Fruit fly (Drosophila melanogaster) whole organism, embryonic: Measurements from ENCODE around the gene BBS1.
A peak's percentile ranks its signal among the peaks of the same experiment; 100 is the strongest.

Experiments
- Adf1 ChIP-seq: fragments of 200-800 bp; sonication (Bioruptor generic); IDR thresholded peaks from 2 replicates; pipeline ENCODE4 v1.3.6; 2022; ENCODE audit warnings: missing biosample characterization, missing genetic modification characterization
- B-H2 ChIP-seq: fragments of 200-800 bp; sonication (Bioruptor generic); optimal IDR thresholded peaks from 2 replicates; lab custom pipeline; 2018; ENCODE audit warnings: missing biosample characterization, mild to moderate bottlenecking, missing genetic modification characterization
- Bgb ChIP-seq: fragments of 200-800 bp; sonication (Bioruptor generic); IDR thresholded peaks from 2 replicates; pipeline ENCODE4 v1.3.6; 2022; ENCODE audit warnings: missing biosample characterization, missing genetic modification characterization; ENCODE audit not compliant: partially characterized antibody
- CG10321 ChIP-seq: fragments of 200-800 bp; sonication (Bioruptor generic); IDR thresholded peaks from 2 replicates; pipeline ENCODE4 v1.3.6; 2022; ENCODE audit warnings: missing biosample characterization, missing genetic modification characterization
- CG10565 ChIP-seq: fragments of 200-800 bp; sonication (Bioruptor generic); optimal IDR thresholded peaks from 3 replicates; lab custom pipeline; 2016; ENCODE audit warnings: missing biosample characterization, mild to moderate bottlenecking, missing genetic modification characterization
- CG10959 ChIP-seq: fragments of 200-800 bp; sonication (Bioruptor generic); IDR thresholded peaks from 2 replicates; pipeline ENCODE4 v1.3.6; 2022; ENCODE audit warnings: missing biosample characterization, missing genetic modification characterization
- CG11560 ChIP-seq: fragments of 200-800 bp; sonication (Bioruptor generic); IDR thresholded peaks from 3 replicates; pipeline ENCODE4 v1.3.6; 2022; ENCODE audit warnings: missing biosample characterization, missing genetic modification characterization
- CG12155 ChIP-seq: fragments of 200-800 bp; sonication (Bioruptor generic); optimal IDR thresholded peaks from 3 replicates; lab custom pipeline; 2016; ENCODE audit warnings: missing biosample characterization, missing genetic modification characterization
- CG16813 ChIP-seq: fragments of 200-800 bp; sonication (Bioruptor generic); IDR thresholded peaks from 3 replicates; pipeline ENCODE4 v1.3.6; 2022; ENCODE audit warnings: missing biosample characterization, missing genetic modification characterization; ENCODE audit not compliant: partially characterized antibody
- CG42726 ChIP-seq: fragments of 200-800 bp; sonication (Bioruptor generic); IDR thresholded peaks from 2 replicates; pipeline ENCODE4 v1.3.6; 2022; ENCODE audit warnings: missing biosample characterization, missing genetic modification characterization; ENCODE audit not compliant: partially characterized antibody
- CG5180 ChIP-seq: fragments of 200-800 bp; sonication (Bioruptor generic); optimal IDR thresholded peaks from 3 replicates; lab custom pipeline; 2017; ENCODE audit warnings: missing biosample characterization, missing genetic modification characterization, mild to moderate bottlenecking, moderate library complexity, missing genetic modification reagents
- CG5953 ChIP-seq: fragments of 200-800 bp; sonication (Bioruptor generic); IDR thresholded peaks from 2 replicates; pipeline ENCODE4 v1.3.6; 2022; ENCODE audit warnings: missing biosample characterization, missing genetic modification characterization
- CG7745 ChIP-seq: fragments of 200-800 bp; sonication (Bioruptor generic); optimal IDR thresholded peaks from 2 replicates; lab custom pipeline; 2018; ENCODE audit warnings: missing biosample characterization, mild to moderate bottlenecking, missing genetic modification characterization, moderate library complexity
- CG7963 ChIP-seq: fragments of 200-800 bp; sonication (Bioruptor generic); IDR thresholded peaks from 3 replicates; pipeline ENCODE4 v1.3.6; 2022; ENCODE audit warnings: missing biosample characterization, missing genetic modification characterization; ENCODE audit not compliant: partially characterized antibody
- CG8290 ChIP-seq, 3 experiments: fragments of 200-800 bp; sonication (Bioruptor generic); optimal IDR thresholded peaks; 2 replicates each; lab custom pipeline; 2016 to 2019; ENCODE audit warnings: missing biosample characterization in 3 of 3, missing genetic modification characterization in 3 of 3, mild to moderate bottlenecking in 2 of 3, moderate library complexity in 1 of 3
- CG8944 ChIP-seq: fragments of 200-800 bp; sonication (Bioruptor generic); optimal IDR thresholded peaks from 3 replicates; lab custom pipeline; 2016; ENCODE audit warnings: missing biosample characterization, missing genetic modification characterization
- Dll ChIP-seq: fragments of 200-800 bp; sonication (Bioruptor generic); IDR thresholded peaks from 4 replicates; pipeline ENCODE4 v1.3.6; 2022; ENCODE audit warnings: missing biosample characterization, missing genetic modification characterization; ENCODE audit not compliant: partially characterized antibody
- Jarid2 ChIP-seq: fragments of 200-800 bp; sonication (Bioruptor generic); optimal IDR thresholded peaks from 3 replicates; lab custom pipeline; 2017; ENCODE audit warnings: mild to moderate bottlenecking, missing biosample characterization, missing genetic modification reagents, missing genetic modification characterization
- Med ChIP-seq: fragments of 200-800 bp; sonication (Bioruptor generic); peaks from one replicate; lab custom pipeline; 2016; ENCODE audit warnings: missing biosample characterization, missing genetic modification characterization, mild to moderate bottlenecking, inconsistent platforms, moderate library complexity
- Myb ChIP-seq: fragments of 200-800 bp; sonication (Bioruptor generic); optimal IDR thresholded peaks from 2 replicates; lab custom pipeline; 2016; ENCODE audit warnings: missing biosample characterization, missing genetic modification characterization
- NC2β ChIP-seq: fragments of 200-800 bp; sonication (Bioruptor generic); optimal IDR thresholded peaks from 2 replicates; lab custom pipeline; 2016; ENCODE audit warnings: missing biosample characterization, missing genetic modification characterization
- Scr ChIP-seq: fragments of 200-800 bp; sonication (Bioruptor generic); IDR thresholded peaks from 2 replicates; pipeline ENCODE4 v1.3.6; 2022; ENCODE audit warnings: missing biosample characterization, missing genetic modification characterization; ENCODE audit not compliant: partially characterized antibody
- TFAM ChIP-seq: fragments of 200-800 bp; sonication (Bioruptor generic); optimal IDR thresholded peaks from 2 replicates; lab custom pipeline; 2017; ENCODE audit warnings: missing biosample characterization, missing genetic modification characterization, inconsistent platforms
- ato ChIP-seq: fragments of 200-800 bp; sonication (Bioruptor generic); IDR thresholded peaks from 2 replicates; pipeline ENCODE4 v1.3.6; 2022; ENCODE audit warnings: missing biosample characterization, missing genetic modification characterization; ENCODE audit not compliant: partially characterized antibody
- bbx ChIP-seq: fragments of 200-800 bp; sonication (Bioruptor generic); IDR thresholded peaks from 2 replicates; pipeline ENCODE4 v1.3.6; 2022; ENCODE audit warnings: missing biosample characterization, missing genetic modification characterization; ENCODE audit not compliant: partially characterized antibody
- chinmo ChIP-seq: fragments of 200-800 bp; sonication (Bioruptor generic); IDR thresholded peaks from 4 replicates; pipeline ENCODE4 v1.3.6; 2022; ENCODE audit warnings: missing biosample characterization, missing genetic modification characterization; ENCODE audit not compliant: partially characterized antibody
- ci ChIP-seq: fragments of 200-800 bp; sonication (Bioruptor generic); IDR thresholded peaks from 3 replicates; pipeline ENCODE4 v1.3.6; 2022; ENCODE audit warnings: missing biosample characterization, missing genetic modification characterization
- dysf ChIP-seq: fragments of 200-800 bp; sonication (Bioruptor generic); IDR thresholded peaks from 3 replicates; pipeline ENCODE4 v1.3.6; 2022; ENCODE audit warnings: missing biosample characterization, missing genetic modification characterization
- gsb-n ChIP-seq: fragments of 200-800 bp; sonication (Bioruptor generic); optimal IDR thresholded peaks from 3 replicates; lab custom pipeline; 2018; ENCODE audit warnings: missing biosample characterization, mild to moderate bottlenecking, missing genetic modification characterization
- hb ChIP-seq: fragments of 200-800 bp; sonication (Bioruptor generic); IDR thresholded peaks from 3 replicates; pipeline ENCODE4 v1.3.6; 2022; ENCODE audit warnings: missing biosample characterization, missing genetic modification characterization; ENCODE audit not compliant: partially characterized antibody
- hbn ChIP-seq: fragments of 200-800 bp; sonication (Bioruptor generic); IDR thresholded peaks from 2 replicates; pipeline ENCODE4 v1.3.6; 2022; ENCODE audit warnings: missing biosample characterization, missing genetic modification characterization; ENCODE audit not compliant: partially characterized antibody
- inv ChIP-seq: fragments of 200-800 bp; sonication (Bioruptor generic); IDR thresholded peaks from 2 replicates; pipeline ENCODE4 v1.3.6; 2022; ENCODE audit warnings: missing biosample characterization, missing genetic modification characterization; ENCODE audit not compliant: partially characterized antibody
- lov ChIP-seq, 2 experiments: fragments of 200-800 bp in 1 of 2; fragments of >200 bp in 1 of 2; sonication (Bioruptor generic) in 1 of 2; IDR thresholded peaks in 1 of 2; optimal IDR thresholded peaks in 1 of 2; 2 replicates in 1 of 2; 3 replicates in 1 of 2; pipeline versions ENCODE4 v1.3.6 to Lab custom; 2017 to 2022; ENCODE audit warnings: missing biosample characterization in 1 of 2, missing genetic modification characterization in 1 of 2
- mld ChIP-seq: fragments of 200-800 bp; sonication (Bioruptor generic); IDR thresholded peaks from 3 replicates; pipeline ENCODE4 v1.3.6; 2022; ENCODE audit warnings: missing biosample characterization, missing genetic modification characterization; ENCODE audit not compliant: partially characterized antibody
- nerfin-2 ChIP-seq: fragments of 200-800 bp; sonication (Bioruptor generic); IDR thresholded peaks from 2 replicates; pipeline ENCODE4 v1.3.6; 2022; ENCODE audit warnings: missing biosample characterization, missing genetic modification characterization; ENCODE audit not compliant: partially characterized antibody
- nom ChIP-seq: fragments of 200-800 bp; sonication (Bioruptor generic); optimal IDR thresholded peaks from 2 replicates; lab custom pipeline; 2017; ENCODE audit warnings: missing biosample characterization, missing genetic modification characterization, mild to moderate bottlenecking, moderate library complexity, missing genetic modification reagents
- org-1 ChIP-seq: fragments of 200-800 bp; sonication (Bioruptor generic); optimal IDR thresholded peaks from 2 replicates; lab custom pipeline; 2017; ENCODE audit warnings: missing biosample characterization, missing genetic modification characterization
- pan ChIP-seq, 4 experiments: fragments of >200 bp in 3 of 4; fragments of 200-800 bp in 1 of 4; sonication (Bioruptor generic) in 1 of 4; optimal IDR thresholded peaks in 3 of 4; IDR thresholded peaks in 1 of 4; 2 replicates each; pipeline versions ENCODE4 v1.3.6 to Lab custom; 2017 to 2022; ENCODE audit warnings: missing biosample characterization in 2 of 4, missing genetic modification characterization in 2 of 4, mixed read lengths in 1 of 4
- pzg ChIP-seq: fragments of 200-800 bp; sonication (Bioruptor generic); optimal IDR thresholded peaks from 3 replicates; lab custom pipeline; 2018; ENCODE audit warnings: missing biosample characterization, mild to moderate bottlenecking, missing genetic modification characterization, moderate library complexity
- ranshi ChIP-seq: fragments of 200-800 bp; sonication (Bioruptor generic); IDR thresholded peaks from 2 replicates; pipeline ENCODE4 v1.3.6; 2022; ENCODE audit warnings: missing biosample characterization, missing genetic modification characterization
- slbo ChIP-seq: fragments of 200-800 bp; sonication (Bioruptor generic); IDR thresholded peaks from 2 replicates; pipeline ENCODE4 v1.3.6; 2022; ENCODE audit warnings: missing biosample characterization, missing genetic modification characterization
- sna ChIP-seq: fragments of 200-800 bp; sonication (Bioruptor generic); IDR thresholded peaks from 2 replicates; pipeline ENCODE4 v1.3.6; 2022; ENCODE audit warnings: missing biosample characterization, missing genetic modification characterization; ENCODE audit not compliant: partially characterized antibody
- sr ChIP-seq: fragments of 200-800 bp; sonication (Bioruptor generic); IDR thresholded peaks from 3 replicates; pipeline ENCODE4 v1.3.6; 2022; ENCODE audit warnings: missing biosample characterization, missing genetic modification characterization
- tna ChIP-seq: fragments of 200-800 bp; sonication (Bioruptor generic); IDR thresholded peaks from 2 replicates; pipeline ENCODE4 v1.3.6; 2022; ENCODE audit warnings: missing biosample characterization, missing genetic modification characterization; ENCODE audit not compliant: partially characterized antibody
- vnd ChIP-seq: fragments of 200-800 bp; sonication (Bioruptor generic); IDR thresholded peaks from 3 replicates; pipeline ENCODE4 v1.3.6; 2022; ENCODE audit warnings: missing biosample characterization, missing genetic modification characterization; ENCODE audit not compliant: partially characterized antibody
- vvl ChIP-seq: fragments of 200-800 bp; sonication (Bioruptor generic); IDR thresholded peaks from 2 replicates; pipeline ENCODE4 v1.3.6; 2022; ENCODE audit warnings: missing biosample characterization, missing genetic modification characterization

BBS1 gene

dm6 chr3L:7094020-7094419, 31.7 kb upstream of the BBS1 start (continued):
- TF ChIP-seq sna (GFP tag; lab: Robert Waterston, UW) (0 out of 2 replicates have a peak, but pooled peaks have one; percentile 17), slbo (no peak), tna (GFP tag; lab: Robert Waterston, UW) (peak; percentile 55), Bgb (GFP tag; lab: Robert Waterston, UW) (peak; percentile 73), hb (GFP tag; lab: Robert Waterston, UW) (peak; percentile 56; the same call in 1 of the 3 replicates), mld (GFP tag; lab: Robert Waterston, UW) (peak; percentile 51; the same call in 1 of the 3 replicates), CG7963 (GFP tag; lab: Robert Waterston, UW) (peak; percentile 47; the same call in 2 of the 3 replicates), chinmo (no peak), pan (optimal IDR thresholded peaks at IDR 0.05; lab: Kevin White, UChicago) (no peak), pan (GFP tag; optimal IDR thresholded peaks at IDR 0.05 in 1 of 2, IDR thresholded peaks at IDR 0.05 in 1 of 2) (no peak), CG10959 (GFP tag; lab: Robert Waterston, UW) (no peak), nerfin-2 (GFP tag; lab: Robert Waterston, UW) (peak; percentile 47), gsb-n (tag; lab: Kevin White, UChicago) (no peak), CG12155 (GFP tag; lab: Kevin White, UChicago) (no peak), hbn (peak; percentile 44; the same call in 1 of the 2 replicates), CG16813 (peak; percentile 40; the same call in 1 of the 3 replicates), Scr (GFP tag; lab: Robert Waterston, UW) (peak; percentile 67), org-1 (GFP tag; lab: Kevin White, UChicago) (no peak), Dll (GFP tag; lab: Robert Waterston, UW) (peak; percentile 69), ato (peak; percentile 58; the same call in 1 of the 2 replicates), CG8944 (GFP tag; lab: Kevin White, UChicago) (no peak), inv (peak; percentile 49; the same call in 1 of the 2 replicates), CG11560 (tag; lab: Robert Waterston, UW) (no peak), pzg (peak; percentile 24), TFAM (no peak), CG10565 (GFP tag; lab: Kevin White, UChicago) (no peak), CG7745 (tag; lab: Kevin White, UChicago) (no peak), vnd (GFP tag; lab: Robert Waterston, UW) (peak; percentile 42; the same call in 1 of the 3 replicates)

dm6 chr3L:7094548-7095072, 31.1 kb upstream of the BBS1 start, which contains the start of gene form3:
TSS of gene form3 (plus strand) at chr3L:7094818.
- peak; percentile 70 for TF ChIP-seq Med (GFP tag; lab: Kevin White, UChicago)
- TF ChIP-seq ci = peak; percentile 45; the same call in 1 of the 3 replicates
- TF ChIP-seq bbx (GFP tag; lab: Robert Waterston, UW) = 0 out of 2 replicates have a peak, but pooled peaks have one; percentile 52
- no peak for TF ChIP-seq CG5180 (GFP tag; lab: Kevin White, UChicago)
- TF ChIP-seq Myb = peak; percentile 45
- TF ChIP-seq lov (optimal IDR thresholded peaks at IDR 0.05; lab: Kevin White, UChicago) = no peak
- TF ChIP-seq lov (GFP tag; IDR thresholded peaks at IDR 0.05; lab: Robert Waterston, UW) = 0 out of 3 replicates have a peak, but pooled peaks have one; percentile 61
- TF ChIP-seq B-H2 (GFP tag; lab: Kevin White, UChicago) = no peak
- peak; percentile 63; the same call in 1 of the 2 replicates for TF ChIP-seq CG42726 (GFP tag; lab: Robert Waterston, UW)
- 0 out of 2 replicates have a peak, but pooled peaks have one; percentile 42 for TF ChIP-seq Bgb (GFP tag; lab: Robert Waterston, UW)
- peak; percentile 88 for TF ChIP-seq Jarid2 (GFP tag; lab: Kevin White, UChicago)
- TF ChIP-seq ranshi (GFP tag; lab: Robert Waterston, UW) = peak; percentile 21; the same call in 1 of the 2 replicates
- TF ChIP-seq CG5953 (GFP tag; lab: Robert Waterston, UW) = peak; percentile 18; the same call in 1 of the 2 replicates
- TF ChIP-seq NC2β = no peak
- no peak for TF ChIP-seq Adf1
- peak; percentile 28; the same call in 1 of the 3 replicates for TF ChIP-seq sr (GFP tag; lab: Robert Waterston, UW)
- TF ChIP-seq vvl (GFP tag; lab: Robert Waterston, UW) = peak; percentile 47
- no peak for TF ChIP-seq CG10321
- no peak for TF ChIP-seq CG8290 (GFP tag; optimal IDR thresholded peaks at IDR 0.05; lab: Kevin White, UChicago)
- TF ChIP-seq CG8290 (tag; optimal IDR thresholded peaks at IDR 0.05; lab: Kevin White, UChicago) = peak in 1 of 2 experiments; percentile 39
- TF ChIP-seq dysf (GFP tag; lab: Robert Waterston, UW) = 0 out of 3 replicates have a peak, but pooled peaks have one; percentile 33
- TF ChIP-seq nom (GFP tag; lab: Kevin White, UChicago) = peak; percentile 12
